Worm (Caenorhabditis elegans): ENCODE data around the gene T28A8.8.

T28A8.8 gene

ce11 chrIII:13518437-13518836, 15.8 kb downstream of the T28A8.8 start:
- TF ChIP-seq F49E8.2 (tag; optimal IDR thresholded peaks at IDR 0.05; ENCODE audit: borderline replicate concordance) (no peak), set-16 (GFP tag; IDR thresholded peaks at IDR 0.05) (peak; percentile 80), F44E2.7 (GFP tag; IDR thresholded peaks at IDR 0.05) (no peak), ztf-11 (tag; optimal IDR thresholded peaks at IDR 0.05) (no peak), ama-1 (optimal IDR thresholded peaks at IDR 0.05) (no peak)

- TF ChIP-seq ztf-11 (tag; optimal IDR thresholded peaks at IDR 0.05) (no peak), unc-130 (GFP tag; optimal IDR thresholded peaks at IDR 0.05) (no peak), zag-1 (tag; optimal IDR thresholded peaks at IDR 0.05) (no peak), F26F4.8 (GFP tag; conservative IDR thresholded peaks at IDR 0.05) (no peak), spr-1 (tag; optimal IDR thresholded peaks at IDR 0.05) (no peak), F49E8.2 (tag; optimal IDR thresholded peaks at IDR 0.05; ENCODE audit: borderline replicate concordance) (no peak), saeg-2 (GFP tag; IDR thresholded peaks at IDR 0.05) (no peak), nhr-42 (GFP tag; IDR thresholded peaks at IDR 0.05) (no peak), hmg-1.1 (GFP tag; IDR thresholded peaks at IDR 0.05) (no peak), ZK337.2 (GFP tag; IDR thresholded peaks at IDR 0.05) (no peak), dmd-6 (GFP tag; IDR thresholded peaks at IDR 0.05) (no peak), ceh-32 (tag; optimal IDR thresholded peaks at IDR 0.05; ENCODE audit: poor library complexity) (no peak), aly-2 (tag; optimal IDR thresholded peaks at IDR 0.05) (no peak), cey-2 (tag; optimal IDR thresholded peaks at IDR 0.05; ENCODE audit: borderline replicate concordance, insufficient read depth) (no peak), F10B5.3 (tag; optimal IDR thresholded peaks at IDR 0.05) (no peak), nhr-102 (tag; optimal IDR thresholded peaks at IDR 0.05) (no peak), daf-12 (tag; optimal IDR thresholded peaks at IDR 0.05) (no peak), dve-1 (tag; optimal IDR thresholded peaks at IDR 0.05; ENCODE audit: insufficient read depth) (no peak), madf-5 (GFP tag; IDR thresholded peaks at IDR 0.05) (no peak), nhr-6 (tag; optimal IDR thresholded peaks at IDR 0.05) (no peak)
Measured at ce11 chrIII:13524021-13524420, 21.4 kb downstream of the T28A8.8 start, which contains the start of gene pod-1. Gene pod-1, minus strand, starts transcription at chrIII:13524121.

- TF ChIP-seq zag-1 (tag; optimal IDR thresholded peaks at IDR 0.05) = no peak
- TF ChIP-seq zfp-3 (GFP tag; conservative IDR thresholded peaks at IDR 0.05) = no peak
- 0 out of 2 replicates have a peak, but pooled peaks have one; percentile 48 for TF ChIP-seq egl-43 (GFP tag; IDR thresholded peaks at IDR 0.05)
- 0 out of 2 replicates have a peak, but pooled peaks have one; percentile 18 for TF ChIP-seq hmg-1.1 (GFP tag; IDR thresholded peaks at IDR 0.05)
- no peak for TF ChIP-seq spr-3 (GFP tag; optimal IDR thresholded peaks at IDR 0.05)
- TF ChIP-seq madf-9 (GFP tag; conservative IDR thresholded peaks at IDR 0.05) = 0 out of 2 replicates have a peak, but pooled peaks have one; percentile 11
- TF ChIP-seq aha-1 (tag) = peak; percentile 94
- TF ChIP-seq lsy-2 (tag; optimal IDR thresholded peaks at IDR 0.05) = no peak
Measured at ce11 chrIII:13525118-13525839, 22.7 kb downstream of the T28A8.8 start.

- TF ChIP-seq zfp-2 (tag; optimal IDR thresholded peaks at IDR 0.05) (no peak), sdz-12 (GFP tag; optimal IDR thresholded peaks at IDR 0.05) (no peak), mdl-1 (tag; optimal IDR thresholded peaks at IDR 0.05) (no peak), nhr-76 (tag; optimal IDR thresholded peaks at IDR 0.05) (no peak), php-3 (GFP tag; IDR thresholded peaks at IDR 0.05) (0 out of 2 replicates have a peak, but pooled peaks have one; percentile 22), snpc-4 (tag; optimal IDR thresholded peaks at IDR 0.05) (no peak), rbr-2 (tag; optimal IDR thresholded peaks at IDR 0.05) (no peak), arid-1 (GFP tag; conservative IDR thresholded peaks at IDR 0.05) (no peak), nhr-48 (tag; optimal IDR thresholded peaks at IDR 0.05) (no peak), aly-2 (tag; optimal IDR thresholded peaks at IDR 0.05) (no peak), daf-16 (GFP tag; optimal IDR thresholded peaks at IDR 0.05) (no peak), daf-16 (tag; optimal IDR thresholded peaks at IDR 0.05) (peak; percentile 91), pqm-1 (tag; optimal IDR thresholded peaks at IDR 0.05) (peak; percentile 84), hlh-11 (tag; optimal IDR thresholded peaks at IDR 0.05) (peak; percentile 11), ztf-11 (tag; optimal IDR thresholded peaks at IDR 0.05) (no peak), daf-19 (GFP tag; conservative IDR thresholded peaks at IDR 0.05) (no peak), dve-1 (tag; optimal IDR thresholded peaks at IDR 0.05; ENCODE audit: insufficient read depth) (peak; percentile 77), F10B5.3 (tag; optimal IDR thresholded peaks at IDR 0.05) (no peak), T20F7.1 (GFP tag; optimal IDR thresholded peaks at IDR 0.05) (no peak), nhr-6 (tag; optimal IDR thresholded peaks at IDR 0.05) (no peak), F26F4.8 (GFP tag; conservative IDR thresholded peaks at IDR 0.05) (no peak), egl-27 (tag; optimal IDR thresholded peaks at IDR 0.05) (no peak)
Measured at ce11 chrIII:13526191-13526590, 23.6 kb downstream of the T28A8.8 start.
